Fruit fly (Drosophila melanogaster) whole organism, wandering third instar larva: ENCODE measurements around the gene CG45075.

Source experiments
- Abd-B ChIP-seq: fragments of >200 bp; optimal IDR thresholded peaks from 2 replicates; lab custom pipeline; 2017; ENCODE audit warnings: missing biosample characterization, missing genetic modification characterization
- CG32264 ChIP-seq: fragments of 200-800 bp; sonication (Bioruptor generic); optimal IDR thresholded peaks from 2 replicates; lab custom pipeline; 2016; ENCODE audit warnings: missing biosample characterization, missing genetic modification characterization
- CG9705 ChIP-seq: fragments of 200-800 bp; sonication (Bioruptor generic); optimal IDR thresholded peaks from 2 replicates; lab custom pipeline; 2018; ENCODE audit warnings: missing biosample characterization, mild to moderate bottlenecking, missing genetic modification characterization
- CrebA ChIP-seq: fragments of 200-800 bp; sonication (Bioruptor generic); optimal IDR thresholded peaks from 2 replicates; lab custom pipeline; 2016; ENCODE audit warnings: missing biosample characterization, mild to moderate bottlenecking, missing genetic modification characterization, borderline replicate concordance
- Dfd ChIP-seq: fragments of >200 bp; optimal IDR thresholded peaks from 2 replicates; lab custom pipeline; 2017; ENCODE audit warnings: missing biosample characterization, missing genetic modification characterization
- Dif ChIP-seq: fragments of 200-275, 200-300 bp; sonication (Bioruptor generic); optimal IDR thresholded peaks from 2 replicates; lab custom pipeline; 2018; ENCODE audit warnings: missing biosample characterization, missing genetic modification characterization; ENCODE audit not compliant: partially characterized antibody
- GATAd ChIP-seq: sonication (Bioruptor generic); optimal IDR thresholded peaks from 2 replicates; lab custom pipeline; 2016; ENCODE audit warnings: missing biosample characterization, missing genetic modification characterization
- HLH106 ChIP-seq: fragments of 200-800 bp; optimal IDR thresholded peaks from 3 replicates; lab custom pipeline; 2019; ENCODE audit warnings: missing biosample characterization, mild to moderate bottlenecking, missing genetic modification characterization, moderate library complexity
- Hnf4 ChIP-seq: fragments of 200-800 bp; sonication (Bioruptor generic); optimal IDR thresholded peaks from 2 replicates; lab custom pipeline; 2016; ENCODE audit warnings: missing biosample characterization, mild to moderate bottlenecking, missing genetic modification characterization
- Hr78 ChIP-seq: fragments of >200 bp; optimal IDR thresholded peaks from 2 replicates; lab custom pipeline; 2017; ENCODE audit warnings: missing biosample characterization, missing genetic modification characterization
- Hr83 ChIP-seq: fragments of 200-300 bp; sonication (Bioruptor generic); optimal IDR thresholded peaks from 2 replicates; lab custom pipeline; 2016; ENCODE audit warnings: missing biosample characterization, mild to moderate bottlenecking, missing genetic modification characterization, moderate library complexity; ENCODE audit not compliant: poor library complexity, severe bottlenecking
- Jra ChIP-seq: sonication (Bioruptor generic); optimal IDR thresholded peaks from 2 replicates; lab custom pipeline; 2016; ENCODE audit warnings: missing biosample characterization, missing genetic modification characterization
- Mio ChIP-seq: sonication (Bioruptor generic); optimal IDR thresholded peaks from 2 replicates; lab custom pipeline; 2016; ENCODE audit warnings: missing biosample characterization, missing genetic modification characterization
- Myc ChIP-seq: fragments of >200 bp; optimal IDR thresholded peaks from 2 replicates; lab custom pipeline; 2017
- N ChIP-seq: fragments of >200 bp; optimal IDR thresholded peaks from 2 replicates; lab custom pipeline; 2018; ENCODE audit warnings: missing biosample characterization, missing external identifiers, missing genetic modification characterization
- OdsH ChIP-seq: fragments of 200-800 bp; sonication (Bioruptor generic); optimal IDR thresholded peaks from 2 replicates; lab custom pipeline; 2016; ENCODE audit warnings: missing biosample characterization, mild to moderate bottlenecking, missing genetic modification characterization
- Rel ChIP-seq, 2 experiments: fragments of 200-800 bp; sonication (Bioruptor generic) in 1 of 2; optimal IDR thresholded peaks; 2 replicates in 1 of 2; 3 replicates in 1 of 2; lab custom pipeline; 2016 to 2019; ENCODE audit warnings: mild to moderate bottlenecking in 2 of 2, missing biosample characterization in 2 of 2, missing genetic modification characterization in 2 of 2, moderate library complexity in 1 of 2
- Sp1 ChIP-seq: fragments of 200-800 bp; sonication (Bioruptor generic); optimal IDR thresholded peaks from 3 replicates; lab custom pipeline; 2019; ENCODE audit warnings: missing biosample characterization, mild to moderate bottlenecking, missing genetic modification characterization, moderate library complexity
- Vsx2 ChIP-seq: fragments of 200-300, 225-300 bp; sonication (Bioruptor generic); optimal IDR thresholded peaks from 2 replicates; lab custom pipeline; 2018; ENCODE audit warnings: missing biosample characterization, missing genetic modification characterization; ENCODE audit not compliant: partially characterized antibody
- br ChIP-seq: fragments of 200-800 bp; sonication (Bioruptor generic); optimal IDR thresholded peaks from 2 replicates; lab custom pipeline; 2016; ENCODE audit warnings: missing biosample characterization, missing genetic modification characterization
- brk ChIP-seq: fragments of 200-800 bp; sonication (Bioruptor generic); optimal IDR thresholded peaks from 2 replicates; lab custom pipeline; 2016; ENCODE audit warnings: missing biosample characterization, mild to moderate bottlenecking, missing genetic modification characterization
- dl ChIP-seq, 2 experiments: fragments of 175-275, 200-275 bp in 1 of 2; fragments of 200-275 bp in 1 of 2; sonication (Bioruptor generic); optimal IDR thresholded peaks; lab custom pipeline; 2018; ENCODE audit warnings: mild to moderate bottlenecking in 2 of 2, missing biosample characterization in 2 of 2, missing genetic modification characterization in 2 of 2, moderate library complexity in 2 of 2; ENCODE audit not compliant: partially characterized antibody in 2 of 2, insufficient read depth in 1 of 2
- dmrt93B ChIP-seq: fragments of 200-800 bp; sonication (Bioruptor generic); optimal IDR thresholded peaks from 2 replicates; lab custom pipeline; 2018; ENCODE audit warnings: missing biosample characterization, mild to moderate bottlenecking, missing genetic modification characterization
- dsf ChIP-seq: sonication (Bioruptor generic); optimal IDR thresholded peaks from 2 replicates; lab custom pipeline; 2016; ENCODE audit warnings: missing biosample characterization, missing genetic modification characterization, borderline replicate concordance
- ey ChIP-seq: fragments of 200-800 bp; sonication (Bioruptor generic); optimal IDR thresholded peaks from 2 replicates; lab custom pipeline; 2016; ENCODE audit warnings: missing biosample characterization, missing genetic modification characterization
- foxo ChIP-seq, 2 experiments: fragments of 200-800 bp; sonication (Bioruptor generic); optimal IDR thresholded peaks; 2 replicates in 1 of 2; 3 replicates in 1 of 2; lab custom pipeline; 2016 to 2017; ENCODE audit warnings: missing biosample characterization in 2 of 2, missing genetic modification characterization in 2 of 2
- fru ChIP-seq: fragments of 200-800 bp; sonication (Bioruptor generic); optimal IDR thresholded peaks from 3 replicates; lab custom pipeline; 2016; ENCODE audit warnings: missing biosample characterization, mild to moderate bottlenecking, missing genetic modification characterization
- h ChIP-seq: fragments of 200-800 bp; sonication (Bioruptor generic); optimal IDR thresholded peaks from 3 replicates; lab custom pipeline; 2016; ENCODE audit warnings: missing biosample characterization, mild to moderate bottlenecking, missing genetic modification characterization
- jim ChIP-seq: fragments of 175-275, 200-325 bp; sonication (Bioruptor generic); optimal IDR thresholded peaks from 2 replicates; lab custom pipeline; 2016; ENCODE audit warnings: missing biosample characterization, mild to moderate bottlenecking, missing genetic modification characterization
- lola ChIP-seq: fragments of >200 bp; optimal IDR thresholded peaks from 2 replicates; lab custom pipeline; 2017; ENCODE audit warnings: missing biosample characterization, missing genetic modification characterization
- pan ChIP-seq: fragments of >200 bp; optimal IDR thresholded peaks from 2 replicates; lab custom pipeline; 2017
- psq ChIP-seq: fragments of 200-800 bp; sonication (Bioruptor generic); optimal IDR thresholded peaks from 3 replicates; lab custom pipeline; 2017; ENCODE audit warnings: missing biosample characterization, mild to moderate bottlenecking, missing genetic modification characterization, moderate library complexity
- rgr ChIP-seq: fragments of 200-800 bp; sonication (Bioruptor generic); optimal IDR thresholded peaks from 3 replicates; lab custom pipeline; 2016; ENCODE audit warnings: missing biosample characterization, mild to moderate bottlenecking, missing genetic modification characterization
- sage ChIP-seq: fragments of 200-800 bp; sonication (Bioruptor generic); optimal IDR thresholded peaks from 2 replicates; lab custom pipeline; 2016; ENCODE audit warnings: missing biosample characterization, mild to moderate bottlenecking, missing genetic modification characterization
- sv ChIP-seq: fragments of 200-800 bp; sonication (Bioruptor generic); optimal IDR thresholded peaks from 3 replicates; lab custom pipeline; 2016; ENCODE audit warnings: missing biosample characterization, missing genetic modification characterization
- tai ChIP-seq: sonication (Bioruptor generic); optimal IDR thresholded peaks from 2 replicates; lab custom pipeline; 2016; ENCODE audit warnings: missing biosample characterization, missing genetic modification characterization
- usp ChIP-seq: fragments of >200 bp; optimal IDR thresholded peaks from 2 replicates; lab custom pipeline; 2017; ENCODE audit warnings: missing biosample characterization, missing genetic modification characterization
- woc ChIP-seq: sonication (Bioruptor generic); optimal IDR thresholded peaks from 2 replicates; lab custom pipeline; 2016; ENCODE audit warnings: missing biosample characterization, mild to moderate bottlenecking, missing genetic modification characterization

CG45075 gene

dm6 chr2L:6090786-6091716 lies at the start of gene CG45075:
TSS of gene CG45075 (plus strand) at chr2L:6091412.
- TF ChIP-seq Dfd (GFP tag; lab: Kevin White, UChicago), result peak; percentile 29
- no peak for TF ChIP-seq HLH106
- TF ChIP-seq, all 38 proteins: peak for 1

- no peak for TF ChIP-seq jim (GFP tag; lab: Kevin White, UChicago)
- TF ChIP-seq Dfd (GFP tag; lab: Kevin White, UChicago), result no peak
- no peak for TF ChIP-seq br (GFP tag; lab: Kevin White, UChicago)
- TF ChIP-seq fru, result no peak
- no peak for TF ChIP-seq Dif
- no peak for TF ChIP-seq lola (GFP tag; lab: Kevin White, UChicago)
- no peak for TF ChIP-seq psq
- TF ChIP-seq Hnf4 (GFP tag; lab: Kevin White, UChicago), result no peak
- no peak for TF ChIP-seq Rel (GFP tag; optimal IDR thresholded peaks at IDR 0.05; lab: Kevin White, UChicago)
- TF ChIP-seq Rel (tag; optimal IDR thresholded peaks at IDR 0.05; lab: Kevin White, UChicago), result no peak
- no peak for TF ChIP-seq brk (GFP tag; lab: Kevin White, UChicago)
- no peak for TF ChIP-seq HLH106
- no peak for TF ChIP-seq foxo (GFP tag; optimal IDR thresholded peaks at IDR 0.05; lab: Kevin White, UChicago)
- TF ChIP-seq sv (GFP tag; lab: Kevin White, UChicago), result no peak
- TF ChIP-seq, all 38 proteins: peak for 0
Observed at dm6 chr2L:6045484-6045883, 45.7 kb upstream of the CG45075 start.

dm6 chr2L:6045972-6046718 lies 45.1 kb upstream of the CG45075 start, which contains the start of gene Pfas:
TSS of gene Pfas (minus strand) at chr2L:6046050.
- no peak for TF ChIP-seq dl (GFP tag; optimal IDR thresholded peaks at IDR 0.05; lab: Kevin White, UChicago; ENCODE audit: insufficient read depth in 1 of 2, partially characterized antibody in 2 of 2)
- peak; percentile 54 for TF ChIP-seq woc (GFP tag; lab: Kevin White, UChicago)
- TF ChIP-seq lola (GFP tag; lab: Kevin White, UChicago), result no peak
- peak; percentile 76 for TF ChIP-seq h
- no peak for TF ChIP-seq GATAd (GFP tag; lab: Kevin White, UChicago)
- peak; percentile 57 for TF ChIP-seq psq
- no peak for TF ChIP-seq Abd-B
- TF ChIP-seq OdsH (GFP tag; lab: Kevin White, UChicago), result peak; percentile 65
- peak; percentile 68 for TF ChIP-seq rgr (GFP tag; lab: Kevin White, UChicago)
- peak; percentile 70 for TF ChIP-seq Sp1 (GFP tag; lab: Kevin White, UChicago)
- peak; percentile 83 for TF ChIP-seq Myc (lab: Kevin White, UChicago)
- no peak for TF ChIP-seq dmrt93B
- peak; percentile 80 for TF ChIP-seq fru
- TF ChIP-seq ey (GFP tag; lab: Kevin White, UChicago), result peak; percentile 66
- TF ChIP-seq sv (GFP tag; lab: Kevin White, UChicago), result peak; percentile 19
- TF ChIP-seq tai (GFP tag; lab: Kevin White, UChicago), result no peak
- TF ChIP-seq Mio, result no peak
- TF ChIP-seq Hnf4 (GFP tag; lab: Kevin White, UChicago), result no peak
- TF ChIP-seq Hr83 (GFP tag; lab: Kevin White, UChicago), result no peak
- TF ChIP-seq Vsx2 (GFP tag; lab: Kevin White, UChicago), result no peak
- TF ChIP-seq CrebA (GFP tag; lab: Kevin White, UChicago), result no peak
- no peak for TF ChIP-seq pan (lab: Kevin White, UChicago)
- no peak for TF ChIP-seq brk (GFP tag; lab: Kevin White, UChicago)
- TF ChIP-seq Dfd (GFP tag; lab: Kevin White, UChicago), result no peak
- no peak for TF ChIP-seq N
- no peak for TF ChIP-seq dsf (GFP tag; lab: Kevin White, UChicago)
- peak in 1 of 2 experiments; percentile 74 for TF ChIP-seq foxo (GFP tag; optimal IDR thresholded peaks at IDR 0.05; lab: Kevin White, UChicago)
- peak; percentile 66 for TF ChIP-seq HLH106
- TF ChIP-seq Hr78 (GFP tag; lab: Kevin White, UChicago), result no peak
- TF ChIP-seq jim (GFP tag; lab: Kevin White, UChicago), result no peak
- TF ChIP-seq CG9705 (GFP tag; lab: Kevin White, UChicago), result peak; percentile 54
- peak; percentile 82 for TF ChIP-seq br (GFP tag; lab: Kevin White, UChicago)
- peak; percentile 52 for TF ChIP-seq CG32264 (GFP tag; lab: Kevin White, UChicago)
- no peak for TF ChIP-seq Jra (GFP tag; lab: Kevin White, UChicago)
- TF ChIP-seq Dif, result no peak
- no peak for TF ChIP-seq Rel (GFP tag; optimal IDR thresholded peaks at IDR 0.05; lab: Kevin White, UChicago)
- peak; percentile 88 for TF ChIP-seq Rel (tag; optimal IDR thresholded peaks at IDR 0.05; lab: Kevin White, UChicago)
- TF ChIP-seq sage (GFP tag; lab: Kevin White, UChicago), result no peak
- TF ChIP-seq usp (GFP tag; lab: Kevin White, UChicago), result no peak
